Worm (Caenorhabditis elegans) whole organism, midembryonic: ENCODE measurements around the gene ril-1.

Experiments used
- T22C8.4 ChIP-seq: fragments of 200-800 bp; sonication (Bioruptor generic); IDR thresholded peaks from 2 replicates; pipeline ENCODE4 v1.3.6; 2022; ENCODE audit warnings: missing genetic modification characterization, missing compliant biosample characterization
- klf-2 ChIP-seq: fragments of 200-800 bp; sonication (Bioruptor generic); conservative IDR thresholded peaks from 2 replicates; pipeline ENCODE4 v1.3.6; 2022; ENCODE audit warnings: missing genetic modification reagents, missing genetic modification characterization, missing compliant biosample characterization
- ztf-23 ChIP-seq: fragments of 200-800 bp; sonication (Bioruptor generic); IDR thresholded peaks from 2 replicates; pipeline ENCODE4 v1.3.6; 2022; ENCODE audit warnings: missing genetic modification reagents, missing genetic modification characterization, missing compliant biosample characterization

ce11 chrV:14491097-14491496 is 32.8 kb downstream of the ril-1 start:
- TF ChIP-seq ztf-23 (no peak), T22C8.4 (no peak), klf-2 (GFP tag; lab: Robert Waterston, UW) (no peak)
